Worm (Caenorhabditis elegans) whole organism, L4 larva: ENCODE results near the gene Y116A8C.38.

Experiments
- ceh-62 ChIP-seq: sonication (generic microtip); optimal IDR thresholded peaks from 2 replicates; lab custom pipeline; 2017; ENCODE audit warnings: missing biosample characterization, missing genetic modification characterization
- ceh-82 ChIP-seq: sonication (generic microtip); optimal IDR thresholded peaks from 2 replicates; lab custom pipeline; 2017; ENCODE audit warnings: missing biosample characterization, missing genetic modification characterization
- nhr-237 ChIP-seq: sonication (generic microtip); optimal IDR thresholded peaks from 2 replicates; lab custom pipeline; 2017; ENCODE audit warnings: missing biosample characterization, missing genetic modification characterization
- nhr-25 ChIP-seq: sonication (generic microtip); optimal IDR thresholded peaks from 2 replicates; lab custom pipeline; 2017; ENCODE audit warnings: missing genetic modification characterization, mild to moderate bottlenecking, missing compliant biosample characterization, antibody characterized with exemption, moderate library complexity, borderline replicate concordance; ENCODE audit not compliant: insufficient read depth
- snpc-4 ChIP-seq: fragments of 150-350 bp; optimal IDR thresholded peaks from 2 replicates; lab custom pipeline; 2014; ENCODE audit warnings: missing biosample characterization, missing genetic modification characterization

DNA sequence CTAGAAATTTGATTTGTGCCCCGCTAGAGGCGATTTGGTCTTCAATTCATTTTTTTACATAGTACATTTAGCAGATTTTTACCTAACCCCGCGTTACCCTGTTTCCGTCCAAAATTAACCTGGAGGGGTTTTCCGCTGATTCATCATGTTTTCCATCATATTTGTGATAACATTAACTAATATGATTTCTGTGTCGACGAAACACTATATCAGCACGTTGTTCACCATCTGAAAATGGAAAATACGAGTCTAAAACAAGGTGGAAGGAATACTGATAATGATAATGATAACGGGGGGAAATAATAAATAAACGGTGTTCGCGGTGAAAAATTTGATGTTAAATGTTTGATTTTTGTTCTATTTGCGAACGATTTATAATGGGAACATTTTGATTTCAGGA, 40.4 kb downstream of the Y116A8C.38 start:
- TF ChIP-seq ceh-62 (tag; lab: Kevin White, UChicago) (no peak), nhr-25 (tag; lab: Kevin White, UChicago) (no peak), snpc-4 (tag; lab: Kevin White, UChicago) (no peak), ceh-82 (tag; lab: Kevin White, UChicago) (no peak), nhr-237 (tag; lab: Kevin White, UChicago) (no peak)
